Fruit fly (Drosophila melanogaster) Kc167 (cell line): Measurements from ENCODE around the gene elB.

Source experiments
- Myc ChIP-seq: fragments of >200 bp; optimal IDR thresholded peaks from 2 replicates; lab custom pipeline; 2017; ENCODE audit warnings: missing external identifiers
- Sin3A ChIP-seq: fragments of >200 bp; optimal IDR thresholded peaks from 2 replicates; lab custom pipeline; 2018; ENCODE audit warnings: missing external identifiers
- h ChIP-seq: fragments of >200 bp; optimal IDR thresholded peaks from 3 replicates; lab custom pipeline; 2018; ENCODE audit warnings: missing external identifiers
- insv ChIP-seq: fragments of >200 bp; optimal IDR thresholded peaks from 3 replicates; lab custom pipeline; 2018; ENCODE audit warnings: missing external identifiers
- psq ChIP-seq: fragments of >200 bp; optimal IDR thresholded peaks from 2 replicates; lab custom pipeline; 2017; ENCODE audit warnings: missing external identifiers
- ttk ChIP-seq: sonication (Bioruptor generic); optimal IDR thresholded peaks from 2 replicates; lab custom pipeline; 2017; ENCODE audit warnings: missing external identifiers

Gene elB

DNA sequence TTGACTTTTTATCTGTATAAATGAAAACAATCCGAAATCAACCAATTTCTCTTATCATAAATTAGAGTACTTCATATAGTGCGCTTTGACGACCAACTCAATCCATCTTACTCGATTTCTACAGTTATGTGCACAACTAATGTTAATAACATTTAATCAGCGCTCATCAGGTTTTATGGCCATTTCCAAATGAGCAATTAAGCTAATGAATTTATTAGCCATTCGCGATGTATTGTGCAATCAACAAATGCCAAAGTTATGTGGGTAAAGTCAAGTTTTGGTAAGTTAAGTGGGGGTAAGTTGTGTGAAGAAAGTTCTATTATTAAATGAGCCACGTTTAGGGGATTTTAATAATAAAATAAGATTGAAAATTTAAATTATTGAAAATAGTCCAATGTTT lies 15.8 kb downstream of the elB start:
- no peak for TF ChIP-seq ttk
- no peak for TF ChIP-seq psq (lab: Kevin White, UChicago)
- TF ChIP-seq insv (lab: Kevin White, UChicago): no peak
- no peak for TF ChIP-seq Sin3A (lab: Kevin White, UChicago)
- TF ChIP-seq h: no peak
- no peak for TF ChIP-seq Myc (lab: Kevin White, UChicago)

DNA sequence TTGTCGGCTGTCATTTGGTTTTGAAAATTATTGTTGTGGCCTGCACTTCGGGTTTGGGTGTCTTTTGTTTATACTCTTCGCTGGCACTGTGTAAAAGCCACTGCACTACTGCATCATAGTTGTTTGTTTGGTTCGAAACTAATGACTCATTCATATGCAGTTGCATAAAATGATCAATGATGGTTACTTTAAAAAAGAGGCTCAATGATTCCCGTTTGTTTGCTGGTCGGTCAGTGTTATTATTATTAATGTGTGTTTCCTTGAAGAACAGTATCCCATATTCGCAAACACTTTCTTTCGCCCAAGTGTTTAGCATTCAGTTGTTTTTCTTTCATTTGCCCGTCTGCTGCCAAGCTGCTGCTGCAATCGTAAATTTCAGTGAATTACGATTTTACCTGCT lies 20.9 kb downstream of the elB start:
- TF ChIP-seq h (no peak), ttk (no peak), insv (lab: Kevin White, UChicago) (no peak), Sin3A (lab: Kevin White, UChicago) (no peak), Myc (lab: Kevin White, UChicago) (no peak), psq (lab: Kevin White, UChicago) (no peak)

DNA sequence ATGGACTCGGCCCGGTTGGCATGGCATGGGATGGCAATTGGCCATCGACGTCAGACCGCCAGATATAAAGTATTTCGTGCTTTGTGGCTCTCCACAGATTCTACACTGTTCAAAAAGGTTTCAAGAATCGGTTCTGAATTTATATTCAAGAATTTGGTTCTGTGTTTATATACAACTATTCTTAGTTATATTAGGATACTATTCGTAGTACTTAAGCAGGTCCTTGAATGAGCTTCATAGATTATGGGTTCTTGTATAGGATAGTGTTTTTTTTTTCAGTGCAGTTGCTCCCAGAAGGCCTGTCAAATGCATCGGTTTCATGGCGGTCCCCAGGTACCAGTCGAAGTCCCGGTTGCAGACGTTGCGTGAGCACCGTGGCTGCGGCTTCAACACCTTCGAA lies 22.8 kb downstream of the elB start:
- no peak for TF ChIP-seq insv (lab: Kevin White, UChicago)
- no peak for TF ChIP-seq Myc (lab: Kevin White, UChicago)
- TF ChIP-seq h: no peak
- TF ChIP-seq ttk: no peak
- TF ChIP-seq psq (lab: Kevin White, UChicago): no peak
- TF ChIP-seq Sin3A (lab: Kevin White, UChicago): no peak

DNA sequence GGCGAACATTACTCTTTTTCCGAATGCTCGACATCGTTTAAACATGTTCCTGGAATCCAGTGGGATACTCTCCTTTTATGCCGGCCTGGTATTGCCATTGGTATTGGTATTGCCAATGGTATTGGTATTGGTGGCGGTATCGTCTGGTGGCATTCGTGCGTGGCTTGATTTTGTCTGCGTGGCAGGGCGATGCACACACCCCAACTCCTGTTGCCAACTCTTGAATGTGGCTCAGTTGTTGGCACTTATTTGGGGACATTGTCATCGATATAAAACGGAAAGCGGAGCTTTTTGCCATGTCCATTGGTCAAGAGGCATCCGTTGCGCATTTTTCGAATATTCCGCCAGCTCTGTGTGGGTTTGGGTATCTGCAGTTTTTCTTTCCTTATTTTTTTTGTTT lies 27.5 kb downstream of the elB start:
- TF ChIP-seq insv (lab: Kevin White, UChicago) (no peak), ttk (no peak), Myc (lab: Kevin White, UChicago) (no peak), psq (lab: Kevin White, UChicago) (no peak), h (no peak), Sin3A (lab: Kevin White, UChicago) (no peak)

DNA sequence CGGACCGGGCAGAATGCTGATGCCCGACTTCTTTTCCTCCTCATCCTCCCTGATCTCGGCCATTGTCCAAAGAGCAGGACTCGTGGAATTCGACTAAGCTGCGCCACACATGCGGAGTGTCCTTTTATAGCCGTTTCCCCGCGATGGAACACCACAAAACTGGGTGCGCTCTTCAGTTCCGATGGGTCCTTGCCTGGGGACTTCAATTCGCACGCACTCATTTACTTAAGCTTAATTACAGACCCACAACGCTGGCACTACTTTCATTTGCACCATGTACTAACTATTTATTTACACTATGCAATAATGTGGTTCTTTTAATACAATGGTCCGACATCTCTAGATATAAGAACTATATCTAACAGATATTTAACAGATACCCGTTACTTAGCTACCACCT lies 28.3 kb downstream of the elB start, which contains the start of gene ppk:
TSS of gene ppk (minus strand) at position 101 of the 400 bp plus-strand sequence.
- no peak for TF ChIP-seq ttk
- no peak for TF ChIP-seq insv (lab: Kevin White, UChicago)
- no peak for TF ChIP-seq h
- TF ChIP-seq psq (lab: Kevin White, UChicago): no peak
- TF ChIP-seq Sin3A (lab: Kevin White, UChicago): no peak
- TF ChIP-seq Myc (lab: Kevin White, UChicago): no peak

DNA sequence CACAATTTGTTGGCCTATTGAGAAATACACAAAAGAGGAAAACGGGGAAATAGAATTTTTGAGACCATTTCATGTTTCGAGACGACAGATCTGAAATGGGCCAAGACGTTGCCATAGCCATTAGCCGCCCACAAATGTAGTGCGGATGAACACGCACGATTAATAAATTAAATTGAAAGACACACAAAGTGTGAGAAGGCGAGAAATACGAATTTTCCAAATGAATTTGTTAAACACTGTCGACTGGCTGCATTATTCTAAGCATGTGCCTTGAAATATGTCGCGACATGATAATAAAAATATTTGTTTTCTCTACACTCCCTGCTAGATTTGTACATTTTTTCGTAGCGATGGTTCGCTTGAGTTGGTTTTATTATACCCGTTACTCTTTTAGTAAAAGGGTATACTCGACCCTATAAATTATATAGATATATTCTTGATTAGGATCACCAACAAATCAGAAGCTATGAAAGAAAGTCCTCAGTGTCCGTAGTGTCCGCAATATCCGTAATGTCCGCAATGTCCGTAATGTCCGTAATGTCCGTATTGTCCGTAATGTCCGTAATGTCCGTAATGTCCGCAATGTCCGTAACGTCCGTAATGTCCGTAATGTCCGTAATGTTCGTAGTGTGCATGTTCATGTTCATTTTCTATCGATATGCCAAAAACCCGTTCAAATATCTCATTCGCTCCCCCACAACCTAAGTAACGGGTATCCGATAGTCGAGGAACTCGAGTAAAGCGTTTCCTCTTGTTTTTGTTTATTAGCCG lies 32.7 kb downstream of the elB start:
- TF ChIP-seq insv (lab: Kevin White, UChicago) (no peak), ttk (no peak)

DNA sequence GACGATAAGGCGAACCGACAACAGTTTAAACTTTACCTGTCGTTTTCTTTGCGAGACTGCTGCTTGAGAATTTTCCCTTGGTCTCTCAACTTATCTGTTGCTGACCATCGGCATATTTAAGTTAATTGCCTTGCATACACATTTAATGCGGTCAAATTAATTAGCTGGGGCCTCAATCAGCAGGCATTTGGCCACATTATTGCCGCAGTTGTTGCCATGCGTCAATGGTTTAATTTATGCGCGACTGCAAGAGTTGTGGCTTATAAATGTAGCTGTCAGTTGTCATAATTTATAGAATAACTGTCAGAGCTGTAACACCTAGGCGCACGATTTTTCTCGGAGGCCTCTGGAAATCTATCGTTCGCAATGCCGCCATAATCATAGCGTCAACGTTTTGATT lies 35.3 kb downstream of the elB start:
- TF ChIP-seq ttk: no peak

DNA sequence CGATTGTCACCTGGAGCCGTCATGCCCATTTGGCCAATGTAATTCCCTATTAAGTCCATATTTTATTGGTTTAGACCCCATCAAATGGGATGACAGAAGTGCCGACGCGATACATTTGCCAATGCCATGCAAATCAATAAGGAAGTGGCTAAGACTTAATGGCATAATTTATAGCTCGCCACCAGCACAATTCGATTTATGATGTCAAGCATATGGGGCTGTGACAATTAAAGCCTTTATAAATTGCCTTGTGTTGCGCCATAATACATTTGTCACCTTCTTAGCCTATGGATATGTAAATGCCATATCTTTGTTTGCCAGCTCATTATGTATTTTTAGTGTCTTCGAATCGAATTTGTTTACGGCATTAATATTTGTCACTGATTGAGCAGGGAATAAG lies 36.1 kb downstream of the elB start:
- TF ChIP-seq Myc (lab: Kevin White, UChicago) (no peak), h (no peak)

DNA sequence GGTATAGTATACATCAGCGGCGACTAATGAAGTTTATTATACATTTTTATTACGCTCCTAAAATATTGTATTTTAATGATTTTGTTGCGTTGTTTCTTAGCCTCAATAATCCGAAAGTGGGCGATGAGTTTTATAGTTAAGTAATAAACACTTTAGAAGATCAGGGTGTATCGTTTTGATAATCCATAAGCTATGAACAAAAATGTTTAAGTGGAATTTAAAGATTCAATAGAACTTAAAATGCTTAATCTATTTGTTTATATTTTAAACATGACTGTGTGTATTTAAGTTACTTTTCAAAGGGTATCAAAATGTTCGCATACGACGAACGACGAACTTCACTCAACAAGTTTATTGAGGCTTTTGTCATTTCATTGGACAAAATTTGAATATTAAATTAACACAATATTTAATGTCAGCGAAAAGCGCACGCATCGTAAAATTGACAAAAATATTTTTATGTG lies 37.1 kb downstream of the elB start:
- TF ChIP-seq Sin3A (lab: Kevin White, UChicago) (no peak), insv (lab: Kevin White, UChicago) (no peak), Myc (lab: Kevin White, UChicago) (no peak), h (no peak), psq (lab: Kevin White, UChicago) (no peak), ttk (no peak)

DNA sequence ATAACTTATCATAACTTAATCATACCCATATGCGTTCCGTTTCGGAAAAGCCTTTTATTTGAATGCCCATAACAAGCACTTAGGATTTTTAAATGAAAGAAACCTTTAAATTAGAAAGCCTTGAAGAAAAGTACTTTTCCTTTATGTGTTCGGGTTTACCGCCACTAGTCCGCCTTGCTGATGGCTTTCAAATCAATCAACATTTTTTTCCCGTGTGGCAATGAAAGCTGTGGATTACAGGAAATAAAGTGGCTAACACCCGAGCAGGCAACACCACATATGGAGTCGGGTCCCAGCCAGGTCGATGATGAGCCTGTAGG lies 38.6 kb downstream of the elB start:
- TF ChIP-seq h (no peak), psq (lab: Kevin White, UChicago) (no peak), Sin3A (lab: Kevin White, UChicago) (no peak), ttk (no peak), insv (lab: Kevin White, UChicago) (no peak), Myc (lab: Kevin White, UChicago) (no peak)

DNA sequence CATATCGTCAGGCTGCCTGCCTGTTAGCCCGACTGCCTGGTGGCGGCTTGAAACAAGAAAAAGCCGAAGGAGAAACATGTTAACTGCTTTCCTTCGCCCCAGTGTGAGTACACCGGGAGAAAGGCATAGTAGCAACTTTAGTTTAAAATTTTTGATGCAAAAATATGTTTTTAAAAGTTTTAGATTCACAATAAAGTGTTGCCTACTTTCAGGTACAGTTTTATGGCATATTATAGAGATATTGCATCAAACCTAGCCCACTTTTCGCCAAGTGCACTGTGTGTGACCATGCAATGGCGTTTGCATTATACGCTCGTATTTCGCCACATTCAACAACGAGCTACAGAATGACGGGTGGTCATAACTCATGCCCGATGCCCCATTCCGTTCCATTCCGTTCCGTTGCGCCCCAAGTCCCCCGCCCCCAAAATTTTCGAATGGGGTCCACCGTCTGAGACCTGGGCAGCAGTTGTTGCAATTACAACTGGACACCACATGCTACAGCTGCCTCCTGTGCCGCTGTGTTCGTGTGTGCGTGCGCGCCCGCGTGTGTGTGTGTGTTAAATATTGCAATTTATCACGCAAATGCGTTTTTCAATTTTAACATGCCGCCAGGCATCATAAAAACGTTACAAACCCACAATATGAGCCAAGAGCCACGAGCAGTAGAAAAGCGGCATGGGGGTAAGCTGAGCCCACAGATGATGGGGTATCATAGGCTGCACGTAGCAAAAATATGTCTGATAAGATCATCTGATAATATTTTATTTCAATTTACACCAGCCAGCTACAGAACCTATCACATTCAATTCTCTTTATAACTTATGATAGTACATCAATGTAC lies 39.2 kb downstream of the elB start:
- TF ChIP-seq psq (lab: Kevin White, UChicago): no peak
- no peak for TF ChIP-seq h
- TF ChIP-seq Myc (lab: Kevin White, UChicago): no peak
- no peak for TF ChIP-seq ttk
- TF ChIP-seq Sin3A (lab: Kevin White, UChicago): no peak
- TF ChIP-seq insv (lab: Kevin White, UChicago): no peak

DNA sequence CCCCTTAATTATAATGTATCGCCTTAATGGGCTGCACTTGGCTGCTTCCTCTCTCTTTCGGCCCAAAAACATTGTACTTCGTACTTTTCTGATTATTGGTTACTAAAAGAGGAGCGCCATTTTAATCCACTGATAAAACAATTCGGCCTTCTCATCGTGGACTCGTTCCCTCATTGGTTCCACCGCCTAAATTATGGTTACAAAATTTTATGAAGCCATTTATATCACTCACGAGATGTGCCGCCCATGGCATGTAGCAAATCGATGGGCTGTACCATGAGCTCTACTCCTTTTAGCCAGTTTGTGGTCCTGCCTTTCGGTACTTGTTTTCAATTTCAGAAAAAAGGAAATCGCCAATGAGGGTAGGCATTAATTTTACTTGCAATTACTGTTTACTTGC lies 40.5 kb downstream of the elB start:
- no peak for TF ChIP-seq insv (lab: Kevin White, UChicago)
- TF ChIP-seq Sin3A (lab: Kevin White, UChicago): no peak
- TF ChIP-seq Myc (lab: Kevin White, UChicago): no peak
- no peak for TF ChIP-seq ttk
- TF ChIP-seq psq (lab: Kevin White, UChicago): no peak
- TF ChIP-seq h: no peak

DNA sequence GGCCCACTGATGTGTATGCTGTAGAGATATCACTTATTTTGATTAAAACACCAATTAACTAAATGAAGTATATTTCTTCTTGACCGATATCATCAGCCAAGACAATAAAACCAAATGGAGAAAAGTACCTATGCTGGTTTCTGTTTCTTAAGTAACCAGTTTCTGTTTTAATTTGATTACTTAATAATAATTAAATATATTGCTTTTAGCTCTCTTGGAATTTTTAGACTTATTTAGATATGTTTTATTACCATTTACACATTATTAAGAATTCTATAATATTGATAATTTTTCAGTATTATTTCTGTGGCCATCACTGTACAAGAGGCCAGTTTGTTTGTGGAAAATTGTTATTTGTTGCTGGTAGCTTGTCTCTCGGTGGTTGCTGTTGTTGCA lies 42.1 kb downstream of the elB start:
- TF ChIP-seq ttk: no peak
- no peak for TF ChIP-seq insv (lab: Kevin White, UChicago)
- no peak for TF ChIP-seq psq (lab: Kevin White, UChicago)
- TF ChIP-seq Sin3A (lab: Kevin White, UChicago): no peak
- no peak for TF ChIP-seq h
